Fruit fly (Drosophila melanogaster): Measurements from ENCODE around the gene CG9948.

- TF ChIP-seq ovo (GFP tag; optimal IDR thresholded peaks at IDR 0.05) (no peak), tj (GFP tag; optimal IDR thresholded peaks at IDR 0.05) (no peak), Hr96 (GFP tag; optimal IDR thresholded peaks at IDR 0.05) (no peak)
Measured at dm6 chr3L:6988942-6989569, 33.3 kb downstream of the CG9948 start.

All from whole organism, adult.